Fruit fly (Drosophila melanogaster) whole organism, embryonic: ENCODE results near the gene dock.

Experiments used
- Atf3 ChIP-seq: fragments of 200-800 bp; sonication (Bioruptor generic); optimal IDR thresholded peaks from 3 replicates; lab custom pipeline; 2016; ENCODE audit warnings: missing biosample characterization, missing genetic modification characterization
- CG1024 ChIP-seq: fragments of 200-800 bp; sonication (Bioruptor generic); IDR thresholded peaks from 2 replicates; pipeline ENCODE4 v1.3.6; 2022; ENCODE audit warnings: missing biosample characterization, missing genetic modification characterization
- CG10321 ChIP-seq: fragments of 200-800 bp; sonication (Bioruptor generic); IDR thresholded peaks from 2 replicates; pipeline ENCODE4 v1.3.6; 2022; ENCODE audit warnings: missing biosample characterization, missing genetic modification characterization
- CG10543 ChIP-seq: fragments of 200-800 bp; sonication (Bioruptor generic); optimal IDR thresholded peaks from 3 replicates; lab custom pipeline; 2017; ENCODE audit warnings: missing biosample characterization, mild to moderate bottlenecking, missing genetic modification characterization, moderate library complexity
- CG11723 ChIP-seq: fragments of 200-800 bp; sonication (Bioruptor generic); optimal IDR thresholded peaks from 2 replicates; lab custom pipeline; 2017; ENCODE audit warnings: missing biosample characterization, mild to moderate bottlenecking, missing genetic modification characterization
- CG1529 ChIP-seq: fragments of 200-800 bp; sonication (Bioruptor generic); optimal IDR thresholded peaks from 3 replicates; lab custom pipeline; 2018; ENCODE audit warnings: missing biosample characterization, missing genetic modification characterization
- CG16863 ChIP-seq: fragments of 200-800 bp; sonication (Bioruptor generic); optimal IDR thresholded peaks from 3 replicates; lab custom pipeline; 2016; ENCODE audit warnings: missing biosample characterization, missing genetic modification characterization
- CG17568 ChIP-seq: fragments of 200-800 bp; sonication (Bioruptor generic); optimal IDR thresholded peaks from 2 replicates; lab custom pipeline; 2018; ENCODE audit warnings: missing biosample characterization, mild to moderate bottlenecking, missing genetic modification characterization, moderate library complexity
- CG17612 ChIP-seq: fragments of 200-800 bp; sonication (Bioruptor generic); IDR thresholded peaks from 2 replicates; pipeline ENCODE4 v1.3.6; 2022; ENCODE audit warnings: missing biosample characterization, missing genetic modification characterization
- CG2129 ChIP-seq: fragments of 200-800 bp; sonication (Bioruptor generic); IDR thresholded peaks from 2 replicates; pipeline ENCODE4 v1.3.6; 2022; ENCODE audit warnings: missing biosample characterization, missing genetic modification characterization; ENCODE audit not compliant: partially characterized antibody
- CG3407 ChIP-seq: fragments of 200-800 bp; sonication (Bioruptor generic); optimal IDR thresholded peaks from 2 replicates; lab custom pipeline; 2018; ENCODE audit warnings: missing biosample characterization, mild to moderate bottlenecking, missing genetic modification characterization
- CG4328 ChIP-seq: fragments of 200-800 bp; sonication (Bioruptor generic); optimal IDR thresholded peaks from 3 replicates; lab custom pipeline; 2017; ENCODE audit warnings: missing biosample characterization, missing genetic modification reagents, missing genetic modification characterization
- CG5245 ChIP-seq: fragments of 200-800 bp; sonication (Bioruptor generic); optimal IDR thresholded peaks from 3 replicates; lab custom pipeline; 2016; ENCODE audit warnings: missing biosample characterization, missing genetic modification characterization
- CG7745 ChIP-seq: fragments of 200-800 bp; sonication (Bioruptor generic); optimal IDR thresholded peaks from 2 replicates; lab custom pipeline; 2018; ENCODE audit warnings: missing biosample characterization, mild to moderate bottlenecking, missing genetic modification characterization, moderate library complexity
- CG8765 ChIP-seq: fragments of 200-800 bp; sonication (Bioruptor generic); IDR thresholded peaks from 2 replicates; pipeline ENCODE4 v1.3.6; 2022; ENCODE audit warnings: missing biosample characterization, missing genetic modification characterization
- Dll ChIP-seq: fragments of 200-800 bp; sonication (Bioruptor generic); IDR thresholded peaks from 4 replicates; pipeline ENCODE4 v1.3.6; 2022; ENCODE audit warnings: missing biosample characterization, missing genetic modification characterization; ENCODE audit not compliant: partially characterized antibody
- Gug ChIP-seq: fragments of 200-800 bp; sonication (Bioruptor generic); IDR thresholded peaks from 4 replicates; pipeline ENCODE4 v1.3.6; 2022; ENCODE audit warnings: missing biosample characterization, missing genetic modification characterization
- HLH3B ChIP-seq: fragments of 200-800 bp; sonication (Bioruptor generic); IDR thresholded peaks from 2 replicates; pipeline ENCODE4 v1.3.6; 2022; ENCODE audit warnings: missing biosample characterization, missing genetic modification characterization
- HLH4C ChIP-seq: fragments of 200-800 bp; sonication (Bioruptor generic); IDR thresholded peaks from 3 replicates; pipeline ENCODE4 v1.3.6; 2022; ENCODE audit warnings: missing biosample characterization, missing genetic modification characterization; ENCODE audit not compliant: partially characterized antibody
- HLHmδ ChIP-seq: fragments of 200-800 bp; sonication (Bioruptor generic); optimal IDR thresholded peaks from 2 replicates; lab custom pipeline; 2018; ENCODE audit warnings: missing biosample characterization, mild to moderate bottlenecking, missing genetic modification characterization, moderate library complexity
- HmgD ChIP-seq: fragments of 200-800 bp; sonication (Bioruptor generic); optimal IDR thresholded peaks from 3 replicates; lab custom pipeline; 2016; ENCODE audit warnings: missing biosample characterization, missing genetic modification characterization
- Hr39 ChIP-seq: fragments of >200 bp; optimal IDR thresholded peaks from 2 replicates; lab custom pipeline; 2017
- Jarid2 ChIP-seq: fragments of 200-800 bp; sonication (Bioruptor generic); optimal IDR thresholded peaks from 3 replicates; lab custom pipeline; 2017; ENCODE audit warnings: mild to moderate bottlenecking, missing biosample characterization, missing genetic modification reagents, missing genetic modification characterization
- MESR4 ChIP-seq: fragments of 200-800 bp; sonication (Bioruptor generic); optimal IDR thresholded peaks from 2 replicates; lab custom pipeline; 2018; ENCODE audit warnings: missing biosample characterization, mild to moderate bottlenecking, missing genetic modification characterization, moderate library complexity
- Mrtf ChIP-seq: fragments of 200-800 bp; sonication (Bioruptor generic); IDR thresholded peaks from 3 replicates; pipeline ENCODE4 v1.3.6; 2022; ENCODE audit warnings: missing biosample characterization, missing genetic modification characterization
- NC2α ChIP-seq: fragments of 200-800 bp; sonication (Bioruptor generic); optimal IDR thresholded peaks from 2 replicates; lab custom pipeline; 2016; ENCODE audit warnings: missing biosample characterization, missing genetic modification characterization
- NC2β ChIP-seq: fragments of 200-800 bp; sonication (Bioruptor generic); optimal IDR thresholded peaks from 2 replicates; lab custom pipeline; 2016; ENCODE audit warnings: missing biosample characterization, missing genetic modification characterization
- Six4 ChIP-seq: fragments of 200-800 bp; sonication (Bioruptor generic); optimal IDR thresholded peaks from 2 replicates; lab custom pipeline; 2016; ENCODE audit warnings: missing biosample characterization, missing genetic modification characterization
- Sox102F ChIP-seq: fragments of 200-800 bp; sonication (Bioruptor generic); optimal IDR thresholded peaks from 2 replicates; lab custom pipeline; 2018; ENCODE audit warnings: missing biosample characterization, mild to moderate bottlenecking, missing genetic modification characterization, moderate library complexity
- Sry-δ ChIP-seq: fragments of 200-800 bp; sonication (Bioruptor generic); optimal IDR thresholded peaks from 2 replicates; lab custom pipeline; 2016; ENCODE audit warnings: missing biosample characterization, missing genetic modification characterization
- Tbp ChIP-seq: fragments of >200 bp; optimal IDR thresholded peaks from 2 replicates; lab custom pipeline; 2018; ENCODE audit warnings: missing biosample characterization, missing genetic modification characterization
- ac ChIP-seq: fragments of 200-800 bp; sonication (Bioruptor generic); optimal IDR thresholded peaks from 3 replicates; lab custom pipeline; 2017; ENCODE audit warnings: missing biosample characterization, mild to moderate bottlenecking, missing genetic modification characterization
- ap ChIP-seq: fragments of 200-800 bp; sonication (Bioruptor generic); IDR thresholded peaks from 2 replicates; pipeline ENCODE4 v1.3.6; 2022; ENCODE audit warnings: missing biosample characterization, missing genetic modification characterization
- bbx ChIP-seq: fragments of 200-800 bp; sonication (Bioruptor generic); IDR thresholded peaks from 2 replicates; pipeline ENCODE4 v1.3.6; 2022; ENCODE audit warnings: missing biosample characterization, missing genetic modification characterization; ENCODE audit not compliant: partially characterized antibody
- bowl ChIP-seq: fragments of 200-800 bp; sonication (Bioruptor generic); IDR thresholded peaks from 2 replicates; pipeline ENCODE4 v1.3.6; 2022; ENCODE audit warnings: missing biosample characterization, missing genetic modification characterization
- croc ChIP-seq: fragments of 200-800 bp; sonication (Bioruptor generic); conservative IDR thresholded peaks from 3 replicates; pipeline ENCODE4 v1.3.6; 2022; ENCODE audit warnings: missing biosample characterization, missing genetic modification characterization
- crol ChIP-seq: fragments of 200-800 bp; sonication (Bioruptor generic); IDR thresholded peaks from 2 replicates; pipeline ENCODE4 v1.3.6; 2022; ENCODE audit warnings: missing biosample characterization, missing genetic modification characterization
- emc ChIP-seq: fragments of 200-800 bp; sonication (Bioruptor generic); optimal IDR thresholded peaks from 2 replicates; lab custom pipeline; 2016; ENCODE audit warnings: missing biosample characterization, missing genetic modification characterization
- gsb-n ChIP-seq: fragments of 200-800 bp; sonication (Bioruptor generic); optimal IDR thresholded peaks from 3 replicates; lab custom pipeline; 2018; ENCODE audit warnings: missing biosample characterization, mild to moderate bottlenecking, missing genetic modification characterization
- ham ChIP-seq: fragments of 200-800 bp; sonication (Bioruptor generic); IDR thresholded peaks from 2 replicates; pipeline ENCODE4 v1.3.6; 2022; ENCODE audit warnings: missing biosample characterization, missing genetic modification characterization
- insv ChIP-seq, 2 experiments: fragments of 200-800 bp; sonication (Bioruptor generic); optimal IDR thresholded peaks; 3 replicates each; lab custom pipeline; 2016 to 2018; ENCODE audit warnings: missing biosample characterization in 2 of 2, missing genetic modification characterization in 2 of 2
- inv ChIP-seq: fragments of 200-800 bp; sonication (Bioruptor generic); IDR thresholded peaks from 2 replicates; pipeline ENCODE4 v1.3.6; 2022; ENCODE audit warnings: missing biosample characterization, missing genetic modification characterization; ENCODE audit not compliant: partially characterized antibody
- pfk ChIP-seq: fragments of 200-800 bp; sonication (Bioruptor generic); optimal IDR thresholded peaks from 2 replicates; lab custom pipeline; 2018; ENCODE audit warnings: missing biosample characterization, mild to moderate bottlenecking, missing genetic modification characterization, moderate library complexity
- run ChIP-seq: fragments of 200-800 bp; sonication (Bioruptor generic); optimal IDR thresholded peaks from 3 replicates; lab custom pipeline; 2018; ENCODE audit warnings: missing biosample characterization, mild to moderate bottlenecking, missing genetic modification characterization
- sens-2 ChIP-seq: fragments of 200-800 bp; sonication (Bioruptor generic); IDR thresholded peaks from 2 replicates; pipeline ENCODE4 v1.3.6; 2022; ENCODE audit warnings: missing biosample characterization, missing genetic modification characterization
- sim ChIP-seq: fragments of 200-800 bp; sonication (Bioruptor generic); IDR thresholded peaks from 2 replicates; pipeline ENCODE4 v1.3.6; 2022; ENCODE audit warnings: missing biosample characterization, missing genetic modification characterization
- slbo ChIP-seq: fragments of 200-800 bp; sonication (Bioruptor generic); IDR thresholded peaks from 2 replicates; pipeline ENCODE4 v1.3.6; 2022; ENCODE audit warnings: missing biosample characterization, missing genetic modification characterization
- so ChIP-seq: fragments of 200-800 bp; sonication (Bioruptor generic); IDR thresholded peaks from 3 replicates; pipeline ENCODE4 v1.3.6; 2022; ENCODE audit warnings: missing biosample characterization, missing genetic modification characterization
- sr ChIP-seq: fragments of 200-800 bp; sonication (Bioruptor generic); IDR thresholded peaks from 3 replicates; pipeline ENCODE4 v1.3.6; 2022; ENCODE audit warnings: missing biosample characterization, missing genetic modification characterization
- wdn ChIP-seq: fragments of 200-800 bp; sonication (Bioruptor generic); IDR thresholded peaks from 2 replicates; pipeline ENCODE4 v1.3.6; 2022; ENCODE audit warnings: missing biosample characterization, missing genetic modification characterization
- z ChIP-seq: fragments of 200-800 bp; sonication (Bioruptor generic); IDR thresholded peaks from 3 replicates; pipeline ENCODE4 v1.3.6; 2022; ENCODE audit warnings: missing biosample characterization, missing genetic modification characterization

dock gene

DNA sequence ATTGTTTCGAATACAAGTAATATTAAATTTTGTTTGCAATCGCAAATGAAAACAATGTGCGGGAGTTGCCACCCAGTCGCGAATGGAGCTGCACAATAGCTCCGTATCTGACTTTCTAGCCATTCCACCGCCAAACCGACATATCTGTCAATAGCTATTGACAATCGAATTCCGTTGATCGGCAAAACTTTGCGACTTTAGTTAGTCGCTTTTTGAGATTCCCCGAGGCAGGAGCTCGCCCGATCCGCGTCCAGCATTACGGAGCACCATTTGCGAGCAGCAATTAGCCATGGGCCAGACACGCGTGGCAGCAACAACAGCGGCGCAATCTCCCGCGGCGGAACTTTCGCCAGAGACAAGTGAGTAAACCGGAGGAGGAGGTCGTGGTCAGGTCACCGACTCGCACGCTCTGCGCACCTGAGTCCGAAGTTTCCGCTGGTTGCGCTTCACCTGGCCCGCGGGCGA, 26.9 kb downstream of the dock start, which contains the start of the genes CG4291 and kraken (continued):
- peak; percentile 31 for TF ChIP-seq CG4328 (GFP tag; lab: Kevin White, UChicago)
- no peak for TF ChIP-seq CG1529 (GFP tag; lab: Kevin White, UChicago)
- TF ChIP-seq CG11723 (GFP tag; lab: Kevin White, UChicago) = peak; percentile 30
- TF ChIP-seq ap (GFP tag; lab: Robert Waterston, UW) = no peak
- peak; percentile 49; the same call in 1 of the 2 replicates for TF ChIP-seq sim
- TF ChIP-seq ham (GFP tag; lab: Robert Waterston, UW) = no peak
- peak; percentile 9 for TF ChIP-seq Atf3
- peak; percentile 88 for TF ChIP-seq Jarid2 (GFP tag; lab: Kevin White, UChicago)
- TF ChIP-seq CG3407 (GFP tag; lab: Kevin White, UChicago) = no peak
- TF ChIP-seq CG1024 (GFP tag; lab: Robert Waterston, UW) = 0 out of 2 replicates have a peak, but pooled peaks have one; percentile 2
- TF ChIP-seq Mrtf (GFP tag; lab: Robert Waterston, UW) = no peak; the same call in 2 of the 3 replicates
- TF ChIP-seq NC2α (GFP tag; lab: Kevin White, UChicago) = no peak
- peak; percentile 42; the same call in 1 of the 2 replicates for TF ChIP-seq CG10321
- peak; percentile 36 for TF ChIP-seq Sox102F
- no peak for TF ChIP-seq CG7745
- peak; percentile 1 for TF ChIP-seq CG16863 (GFP tag; lab: Kevin White, UChicago)
- peak; percentile 25 for TF ChIP-seq pfk (GFP tag; lab: Kevin White, UChicago)
- peak; percentile 87 for TF ChIP-seq CG10543 (GFP tag; lab: Kevin White, UChicago)
- peak; percentile 22; the same call in 1 of the 2 replicates for TF ChIP-seq HLH3B
- TF ChIP-seq CG8765 (GFP tag; lab: Robert Waterston, UW) = no peak
- peak; percentile 31; the same call in 1 of the 2 replicates for TF ChIP-seq CG17612 (GFP tag; lab: Robert Waterston, UW)
- peak; percentile 67 for TF ChIP-seq HLH4C (GFP tag; lab: Robert Waterston, UW)
- TF ChIP-seq so (GFP tag; lab: Robert Waterston, UW) = peak; percentile 50; the same call in 1 of the 3 replicates
- TF ChIP-seq NC2β (GFP tag; lab: Kevin White, UChicago) = no peak
- no peak for TF ChIP-seq sr (GFP tag; lab: Robert Waterston, UW)
- peak; percentile 71; the same call in 2 of the 4 replicates for TF ChIP-seq Gug (GFP tag; lab: Robert Waterston, UW)
- TF ChIP-seq gsb-n (tag; lab: Kevin White, UChicago) = peak; percentile 63
- TF ChIP-seq bowl (GFP tag; lab: Robert Waterston, UW) = no peak
- no peak for TF ChIP-seq Six4
- peak; percentile 65 for TF ChIP-seq bbx
- TF ChIP-seq run (tag; lab: Kevin White, UChicago) = no peak
- no peak for TF ChIP-seq sens-2
- no peak for TF ChIP-seq Hr39
- peak; percentile 93 for TF ChIP-seq MESR4 (GFP tag; lab: Kevin White, UChicago)
- TF ChIP-seq crol (GFP tag; lab: Robert Waterston, UW) = 0 out of 2 replicates have a peak, but pooled peaks have one; percentile 9
- no peak for TF ChIP-seq croc
- TF ChIP-seq Tbp (GFP tag; lab: Kevin White, UChicago) = no peak
- TF ChIP-seq HLHmδ (GFP tag; lab: Kevin White, UChicago) = peak; percentile 55
- TF ChIP-seq HmgD (GFP tag; lab: Kevin White, UChicago) = peak; percentile 23
- TF ChIP-seq Dll (GFP tag; lab: Robert Waterston, UW) = 0 out of 4 replicates have a peak, but pooled peaks have one; percentile 37
- TF ChIP-seq slbo (GFP tag; lab: Robert Waterston, UW) = peak; percentile 85
- TF ChIP-seq CG5245 (GFP tag; lab: Kevin White, UChicago) = no peak
- no peak for TF ChIP-seq CG17568 (GFP tag; lab: Kevin White, UChicago)
- TF ChIP-seq insv (GFP tag; optimal IDR thresholded peaks at IDR 0.05; lab: Kevin White, UChicago) = peak in 1 of 2 experiments; percentile 12
- TF ChIP-seq z = no peak
- TF ChIP-seq emc (GFP tag; lab: Kevin White, UChicago) = peak; percentile 26
- peak; percentile 67 for TF ChIP-seq wdn (GFP tag; lab: Robert Waterston, UW)
- peak; percentile 60 for TF ChIP-seq Sry-δ (GFP tag; lab: Kevin White, UChicago)
- TF ChIP-seq inv (GFP tag; lab: Robert Waterston, UW) = no peak
- no peak for TF ChIP-seq CG2129 (GFP tag; lab: Robert Waterston, UW)
- TF ChIP-seq ac (GFP tag; lab: Kevin White, UChicago) = no peak
